Worm (Caenorhabditis elegans): ENCODE data around the gene sri-24.
"Not testable (repeated sequence)": the region's sequence is repeated elsewhere in the genome, so short reads cannot be mapped to it uniquely, and the experiment has no call there.

The sri-24 gene

ce11 chrV:15250304-15250703, 38.3 kb downstream of the sri-24 start, which contains the start of gene srd-28:
Gene srd-28, plus strand, starts transcription at chrV:15250604.
- TF ChIP-seq nhr-28, elt-2, fos-1 (tag; optimal IDR thresholded peaks at IDR 0.05): not testable (repeated sequence)

DNA sequence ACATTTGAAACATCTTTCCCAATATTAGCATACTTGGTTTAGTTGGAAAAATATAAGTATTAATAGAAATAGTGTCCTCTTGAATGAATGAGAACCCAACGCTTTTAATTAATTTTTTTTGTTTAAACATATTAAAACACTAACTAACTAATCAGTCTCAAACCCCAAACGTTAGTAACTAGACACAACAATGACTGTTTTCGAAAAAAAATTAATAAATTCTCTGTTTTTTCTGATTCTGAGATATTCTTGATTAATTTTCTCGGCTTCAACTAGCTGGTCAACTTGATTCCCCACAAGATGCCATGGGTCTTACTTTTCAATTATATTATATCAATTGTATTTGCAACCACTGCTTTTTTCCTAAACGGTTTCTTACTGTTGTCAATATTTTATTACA, 40.1 kb downstream of the sri-24 start, which contains the start of gene srbc-76:
Gene srbc-76 (plus strand): TSS at position 301 of the 400 bp plus-strand sequence.
- TF ChIP-seq ztf-4 (tag; optimal IDR thresholded peaks at IDR 0.05) (no peak), nhr-76 (tag; optimal IDR thresholded peaks at IDR 0.05) (no peak), ztf-11 (tag; optimal IDR thresholded peaks at IDR 0.05) (no peak), efl-1 (optimal IDR thresholded peaks at IDR 0.05) (no peak), efl-1 (GFP tag; optimal IDR thresholded peaks at IDR 0.05 in 1 of 2) (no peak), C16A3.4 (tag; optimal IDR thresholded peaks at IDR 0.05) (no peak), xbp-1 (tag; optimal IDR thresholded peaks at IDR 0.05) (no peak), mdl-1 (tag; optimal IDR thresholded peaks at IDR 0.05) (no peak), sup-37 (GFP tag; optimal IDR thresholded peaks at IDR 0.05) (no peak)

DNA sequence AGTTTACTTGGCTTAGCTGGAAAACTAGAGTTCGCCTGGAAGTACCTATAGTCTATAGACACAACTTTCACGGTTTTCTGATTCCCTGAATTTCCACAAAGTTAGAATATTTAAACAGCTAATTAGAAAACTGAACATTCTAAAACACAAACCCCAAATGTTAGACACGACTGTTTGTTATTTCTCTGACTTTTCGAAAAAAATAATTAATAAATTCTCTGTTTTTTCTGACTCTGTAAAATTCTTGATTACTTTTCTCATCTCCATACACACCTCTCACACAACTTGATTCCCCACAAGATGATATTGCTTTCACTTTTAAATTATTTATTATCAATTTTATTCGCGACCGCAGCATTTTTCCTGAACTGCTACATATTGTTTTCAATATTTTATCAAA, 41.6 kb downstream of the sri-24 start, which contains the start of gene srbc-75:
Gene srbc-75 (plus strand): TSS at position 301 of the 400 bp plus-strand sequence.
- TF ChIP-seq snpc-4 (tag; optimal IDR thresholded peaks at IDR 0.05), result no peak
- TF ChIP-seq blmp-1 (tag; optimal IDR thresholded peaks at IDR 0.05), result peak; percentile 3

- TF ChIP-seq nhr-85 (tag); unc-86 (tag; optimal IDR thresholded peaks at IDR 0.05); pax-3 (tag; optimal IDR thresholded peaks at IDR 0.05): not testable (repeated sequence)
Measured at ce11 chrV:15256669-15257068, 44.7 kb downstream of the sri-24 start, which contains the start of gene srsx-39. Gene srsx-39, minus strand, starts transcription at chrV:15256769.

DNA sequence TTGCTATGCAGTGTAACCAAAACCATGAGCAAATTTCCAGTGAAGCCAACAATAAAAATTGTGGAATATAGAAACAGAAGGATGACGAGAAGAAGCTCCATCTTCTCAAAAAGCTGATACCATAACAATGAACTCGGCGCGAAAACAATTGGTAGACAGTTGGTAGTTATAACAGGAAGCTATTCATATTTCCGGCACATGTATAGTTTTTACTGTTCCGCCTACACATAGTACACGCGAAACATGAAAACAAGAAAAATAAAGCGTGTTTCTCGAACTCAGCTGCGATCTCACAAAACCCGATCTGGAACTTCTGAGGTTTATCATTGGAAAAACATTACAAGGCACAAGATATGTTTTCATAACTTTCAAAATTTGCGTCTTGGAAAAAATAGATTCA, 47.1 kb downstream of the sri-24 start, which contains the start of gene srsx-37:
Gene srsx-37 (minus strand): TSS at position 101 of the 400 bp plus-strand sequence.
- TF ChIP-seq C34B4.2 (tag; optimal IDR thresholded peaks at IDR 0.05) (no peak), lin-14 (GFP tag; optimal IDR thresholded peaks at IDR 0.05) (no peak), lin-13 (GFP tag; optimal IDR thresholded peaks at IDR 0.05) (no peak), elt-2 (tag; optimal IDR thresholded peaks at IDR 0.05) (no peak), pax-3 (tag; optimal IDR thresholded peaks at IDR 0.05) (no peak)

DNA sequence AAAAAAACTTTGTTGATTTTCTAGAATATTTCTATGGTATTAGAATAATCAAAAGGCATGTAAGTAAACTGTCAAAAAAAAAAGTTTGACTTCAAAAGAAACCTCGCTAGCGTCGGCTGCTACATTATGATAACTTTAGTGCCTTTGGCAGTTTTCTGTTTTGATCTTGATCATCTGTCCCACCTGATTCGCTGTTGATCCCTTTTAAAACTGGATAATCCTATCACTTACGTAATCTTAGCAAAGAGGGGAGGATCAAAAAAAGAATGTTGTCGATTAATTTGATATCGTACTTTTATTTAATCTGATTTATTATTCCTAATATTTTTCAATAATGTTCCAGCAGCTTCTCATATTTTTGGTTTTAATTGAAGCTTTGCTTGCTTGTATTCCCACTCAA, 47.9 kb downstream of the sri-24 start, which contains the start of gene M01B2.8:
Gene M01B2.8 (plus strand): TSS at position 301 of the 400 bp plus-strand sequence.
- TF ChIP-seq skn-1 (tag; optimal IDR thresholded peaks at IDR 0.05), result no peak
- peak; percentile 0 for TF ChIP-seq dsc-1 (tag; optimal IDR thresholded peaks at IDR 0.05)

DNA sequence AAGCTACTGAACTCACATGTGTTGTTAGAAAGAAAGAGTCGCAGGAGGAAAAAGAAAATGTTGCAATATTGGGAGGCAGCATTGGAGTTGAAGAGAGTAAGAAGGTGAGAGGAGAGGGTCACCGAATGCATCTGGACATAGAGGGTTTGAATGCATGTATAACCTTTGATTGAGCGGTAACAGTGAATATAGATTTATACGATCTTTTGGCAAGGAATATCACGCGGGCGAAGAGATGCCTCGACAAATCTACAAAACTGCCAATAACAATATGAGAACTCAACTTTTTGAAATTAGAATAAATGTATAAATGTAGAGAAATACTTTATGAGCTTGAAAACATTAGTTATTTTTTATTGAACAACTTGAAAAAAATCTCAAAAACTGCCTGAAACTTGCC, 50.4 kb downstream of the sri-24 start, which contains the start of gene M01B2.10:
Gene M01B2.10 (minus strand): TSS at position 101 of the 400 bp plus-strand sequence.
- TF ChIP-seq skn-1 (tag; optimal IDR thresholded peaks at IDR 0.05); dpl-1 (GFP tag; optimal IDR thresholded peaks at IDR 0.05); ceh-8 (GFP tag; optimal IDR thresholded peaks at IDR 0.05): not testable (repeated sequence)

Data from whole organism, L1 larva.